Fruit fly (Drosophila melanogaster): ENCODE data around the gene SdhD.

SdhD gene

DNA sequence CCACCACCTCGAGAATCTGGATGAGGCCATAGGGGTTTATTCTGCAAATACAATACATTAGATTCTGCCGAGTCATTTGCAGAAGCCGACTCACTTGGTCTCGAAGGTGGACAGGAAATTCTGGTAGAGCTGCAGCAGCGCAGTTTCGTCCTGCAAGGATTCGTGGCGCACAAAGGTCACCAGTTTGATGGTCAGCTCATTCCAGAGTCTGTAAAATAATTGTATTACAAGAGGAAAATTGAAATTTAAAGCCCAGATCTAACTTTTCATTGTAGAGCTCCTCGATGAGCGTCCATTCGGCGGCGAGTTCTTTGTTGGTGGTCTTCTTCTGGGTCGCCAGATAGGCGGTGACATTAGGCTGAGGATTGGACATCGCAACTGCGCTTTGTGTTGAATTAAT, 27.9 kb downstream of the SdhD start:
- TF ChIP-seq lola (GFP tag; optimal IDR thresholded peaks at IDR 0.05): no peak
- no peak for TF ChIP-seq Hr83 (GFP tag; optimal IDR thresholded peaks at IDR 0.05; ENCODE audit: poor library complexity, severe bottlenecking)
- no peak for TF ChIP-seq rgr (GFP tag; optimal IDR thresholded peaks at IDR 0.05)
- TF ChIP-seq Myc (optimal IDR thresholded peaks at IDR 0.05): no peak
- TF ChIP-seq GATAd (GFP tag; optimal IDR thresholded peaks at IDR 0.05): no peak
- TF ChIP-seq jim (GFP tag; optimal IDR thresholded peaks at IDR 0.05): no peak
- no peak for TF ChIP-seq CrebA (GFP tag; optimal IDR thresholded peaks at IDR 0.05; ENCODE audit: borderline replicate concordance)
- no peak for TF ChIP-seq Abd-B (GFP tag; optimal IDR thresholded peaks at IDR 0.05)
- TF ChIP-seq brk (GFP tag; optimal IDR thresholded peaks at IDR 0.05): no peak
- TF ChIP-seq fru (GFP tag; optimal IDR thresholded peaks at IDR 0.05): no peak
- TF ChIP-seq CG32264 (GFP tag; optimal IDR thresholded peaks at IDR 0.05): no peak
- no peak for TF ChIP-seq HLH106 (tag; optimal IDR thresholded peaks at IDR 0.05)

DNA sequence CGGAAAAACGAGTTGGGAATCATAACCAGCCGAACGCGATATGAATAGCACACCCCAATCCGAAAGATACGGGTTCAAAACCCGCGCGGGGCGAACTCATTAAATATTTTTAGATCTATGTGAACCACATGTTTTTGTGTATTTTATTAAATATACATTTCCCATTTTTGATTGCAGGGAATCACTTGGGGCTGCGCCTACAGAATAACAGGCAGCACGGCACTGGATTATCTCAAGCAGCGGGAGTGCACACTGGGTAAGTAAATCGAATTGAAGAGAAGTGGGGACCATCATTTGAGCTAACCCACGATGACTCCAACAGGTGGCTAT, 30.0 kb downstream of the SdhD start:
- TF ChIP-seq Rel (GFP tag; optimal IDR thresholded peaks at IDR 0.05) (no peak), Rel (tag; optimal IDR thresholded peaks at IDR 0.05) (peak; percentile 97), dmrt93B (GFP tag; optimal IDR thresholded peaks at IDR 0.05) (no peak)

DNA sequence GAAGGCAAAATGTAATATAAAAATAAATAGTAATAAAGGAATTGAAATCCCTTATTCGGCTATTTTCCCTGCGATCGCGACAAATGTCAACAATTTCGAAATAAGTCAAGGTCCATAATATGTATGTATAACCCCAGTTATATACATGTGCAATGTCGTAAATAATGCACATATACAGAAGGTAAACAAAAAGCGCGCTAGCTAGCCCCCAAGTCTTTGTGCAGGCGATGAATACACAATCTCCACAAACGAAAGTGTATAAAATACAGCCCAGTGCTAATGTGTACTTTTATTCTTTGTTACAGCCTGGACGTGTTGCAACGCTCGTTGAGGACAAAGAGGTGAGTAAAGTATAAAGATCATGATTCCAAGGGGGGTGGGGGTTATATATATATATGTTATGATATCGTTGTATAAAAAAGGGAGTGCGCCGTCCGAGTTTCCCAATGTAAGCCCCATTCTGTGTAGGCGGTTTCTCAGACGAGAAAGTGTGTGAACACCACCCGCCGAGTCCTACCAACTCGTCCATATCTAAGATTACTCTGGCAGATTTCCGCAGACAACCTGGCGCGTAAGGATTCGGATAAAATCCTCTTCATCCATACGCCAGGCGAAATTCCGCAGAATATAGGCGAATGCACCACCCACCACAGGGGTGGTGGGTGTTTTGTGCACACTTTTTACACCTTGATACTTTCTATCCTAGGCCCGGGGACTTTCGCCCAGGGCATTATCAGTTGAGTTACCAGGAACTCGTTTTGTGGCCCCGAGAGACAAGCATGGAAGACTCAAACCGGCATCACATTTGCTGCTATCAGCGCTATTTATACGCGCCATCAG, 30.5 kb downstream of the SdhD start:
- TF ChIP-seq psq (GFP tag; optimal IDR thresholded peaks at IDR 0.05): no peak
- TF ChIP-seq usp (GFP tag; optimal IDR thresholded peaks at IDR 0.05): no peak
- TF ChIP-seq dl (GFP tag; optimal IDR thresholded peaks at IDR 0.05; ENCODE audit: insufficient read depth in 1 of 2, partially characterized antibody in 2 of 2): no peak
- TF ChIP-seq rgr (GFP tag; optimal IDR thresholded peaks at IDR 0.05): no peak
- TF ChIP-seq CG9705 (GFP tag; optimal IDR thresholded peaks at IDR 0.05): no peak
- no peak for TF ChIP-seq OdsH (GFP tag; optimal IDR thresholded peaks at IDR 0.05)
- peak; percentile 40 for TF ChIP-seq Dif (GFP tag; optimal IDR thresholded peaks at IDR 0.05; ENCODE audit: partially characterized antibody)
- TF ChIP-seq Vsx2 (GFP tag; optimal IDR thresholded peaks at IDR 0.05; ENCODE audit: partially characterized antibody): no peak
- TF ChIP-seq N (GFP tag; optimal IDR thresholded peaks at IDR 0.05): no peak
- no peak for TF ChIP-seq Hr83 (GFP tag; optimal IDR thresholded peaks at IDR 0.05; ENCODE audit: poor library complexity, severe bottlenecking)
- no peak for TF ChIP-seq Jra (GFP tag; optimal IDR thresholded peaks at IDR 0.05)
- no peak for TF ChIP-seq dsf (GFP tag; optimal IDR thresholded peaks at IDR 0.05; ENCODE audit: borderline replicate concordance)
- TF ChIP-seq HLH106 (tag; optimal IDR thresholded peaks at IDR 0.05): peak; percentile 8
- peak in 1 of 2 experiments; percentile 15 for TF ChIP-seq foxo (GFP tag; optimal IDR thresholded peaks at IDR 0.05)
- TF ChIP-seq br (GFP tag; optimal IDR thresholded peaks at IDR 0.05): peak; percentile 14
- TF ChIP-seq GATAd (GFP tag; optimal IDR thresholded peaks at IDR 0.05): no peak
- peak; percentile 52 for TF ChIP-seq brk (GFP tag; optimal IDR thresholded peaks at IDR 0.05)
- TF ChIP-seq jim (GFP tag; optimal IDR thresholded peaks at IDR 0.05): no peak
- no peak for TF ChIP-seq Hr78 (GFP tag; optimal IDR thresholded peaks at IDR 0.05)
- peak; percentile 14 for TF ChIP-seq fru (GFP tag; optimal IDR thresholded peaks at IDR 0.05)
- no peak for TF ChIP-seq CrebA (GFP tag; optimal IDR thresholded peaks at IDR 0.05; ENCODE audit: borderline replicate concordance)
- no peak for TF ChIP-seq Abd-B (GFP tag; optimal IDR thresholded peaks at IDR 0.05)
- TF ChIP-seq sage (GFP tag; optimal IDR thresholded peaks at IDR 0.05): no peak
- no peak for TF ChIP-seq Mio (GFP tag; optimal IDR thresholded peaks at IDR 0.05)
- no peak for TF ChIP-seq CG32264 (GFP tag; optimal IDR thresholded peaks at IDR 0.05)
- no peak for TF ChIP-seq dmrt93B (GFP tag; optimal IDR thresholded peaks at IDR 0.05)
- TF ChIP-seq Myc (optimal IDR thresholded peaks at IDR 0.05): no peak
- peak; percentile 40 for TF ChIP-seq h (GFP tag; optimal IDR thresholded peaks at IDR 0.05)
- TF ChIP-seq ey (GFP tag; optimal IDR thresholded peaks at IDR 0.05): no peak
- no peak for TF ChIP-seq Dfd (GFP tag; optimal IDR thresholded peaks at IDR 0.05)
- peak; percentile 9 for TF ChIP-seq Sp1 (GFP tag; optimal IDR thresholded peaks at IDR 0.05)
- TF ChIP-seq tai (GFP tag; optimal IDR thresholded peaks at IDR 0.05): no peak
- TF ChIP-seq pan (optimal IDR thresholded peaks at IDR 0.05): no peak
- no peak for TF ChIP-seq sv (GFP tag; optimal IDR thresholded peaks at IDR 0.05)
- peak; percentile 2 for TF ChIP-seq Hnf4 (GFP tag; optimal IDR thresholded peaks at IDR 0.05)
- TF ChIP-seq Rel (GFP tag; optimal IDR thresholded peaks at IDR 0.05): no peak
- TF ChIP-seq Rel (tag; optimal IDR thresholded peaks at IDR 0.05): peak; percentile 5
- no peak for TF ChIP-seq woc (GFP tag; optimal IDR thresholded peaks at IDR 0.05)

Data from whole organism, wandering third instar larva.